Worm (Caenorhabditis elegans) whole organism, L1 larva: Measurements from ENCODE around the gene ZK792.1.
A peak's percentile ranks its signal among the peaks of the same experiment; 100 is the strongest.

ENCODE experiments used
- C34B4.2 ChIP-seq: sonication (generic microtip); optimal IDR thresholded peaks from 2 replicates; lab custom pipeline; 2017; ENCODE audit warnings: mild to moderate bottlenecking, missing genetic modification characterization, missing compliant biosample characterization
- Y116A8C.19 ChIP-seq: sonication (generic microtip); optimal IDR thresholded peaks from 2 replicates; lab custom pipeline; 2016; ENCODE audit warnings: missing compliant biosample characterization, missing genetic modification characterization, borderline replicate concordance
- aha-1 ChIP-seq: fragments of 150-350 bp; optimal IDR thresholded peaks from 2 replicates; lab custom pipeline; 2014; ENCODE audit warnings: missing biosample characterization, missing genetic modification characterization
- aly-2 ChIP-seq: fragments of 150-350 bp; optimal IDR thresholded peaks from 2 replicates; lab custom pipeline; 2014; ENCODE audit warnings: missing biosample characterization, missing genetic modification characterization
- ceh-63 ChIP-seq: fragments of 200-800 bp; sonication (Bioruptor generic); optimal IDR thresholded peaks from 2 replicates; lab custom pipeline; 2018; ENCODE audit warnings: mild to moderate bottlenecking, missing genetic modification characterization, missing compliant biosample characterization
- ceh-8 ChIP-seq: fragments of 200-800 bp; sonication (Bioruptor generic); optimal IDR thresholded peaks from 2 replicates; lab custom pipeline; 2018; ENCODE audit warnings: mild to moderate bottlenecking, missing genetic modification characterization, moderate library complexity, missing compliant biosample characterization
- efl-1 ChIP-seq, 4 experiments: fragments of 150-350 bp; optimal IDR thresholded peaks in 3 of 4; peaks in 1 of 4; 1 replicate in 1 of 4; 2 replicates in 3 of 4; lab custom pipeline; 2014; ENCODE audit warnings: missing biosample characterization in 2 of 4, missing genetic modification characterization in 2 of 4, missing genetic modification reagents in 2 of 4
- egl-27 ChIP-seq, 2 experiments: fragments of 150-350 bp in 1 of 2; sonication (generic microtip); optimal IDR thresholded peaks; 3 replicates each; lab custom pipeline; 2017 to 2018; ENCODE audit warnings: missing biosample characterization in 2 of 2, missing genetic modification characterization in 2 of 2, missing genetic modification reagents in 2 of 2
- elt-2 ChIP-seq: sonication (generic microtip); optimal IDR thresholded peaks from 2 replicates; lab custom pipeline; 2016; ENCODE audit warnings: missing genetic modification characterization, mild to moderate bottlenecking, inconsistent platforms, missing compliant biosample characterization, missing genetic modification reagents
- ets-5 ChIP-seq: fragments of 200-800 bp; sonication (Bioruptor generic); IDR thresholded peaks from 2 replicates; pipeline ENCODE4 v1.3.6; 2022; ENCODE audit warnings: missing genetic modification characterization, missing compliant biosample characterization
- fkh-4 ChIP-seq: sonication (generic microtip); optimal IDR thresholded peaks from 2 replicates; lab custom pipeline; 2016; ENCODE audit warnings: missing compliant biosample characterization, missing genetic modification characterization, borderline replicate concordance
- fos-1 ChIP-seq: fragments of 150-350 bp; optimal IDR thresholded peaks from 2 replicates; lab custom pipeline; 2014; ENCODE audit warnings: missing biosample characterization, missing genetic modification characterization
- irx-1 ChIP-seq: sonication (generic microtip); optimal IDR thresholded peaks from 2 replicates; lab custom pipeline; 2016; ENCODE audit warnings: missing genetic modification characterization, missing compliant biosample characterization
- jun-1 ChIP-seq: fragments of 150-350 bp; optimal IDR thresholded peaks from 2 replicates; lab custom pipeline; 2014; ENCODE audit warnings: missing biosample characterization, missing genetic modification reagents, missing genetic modification characterization
- lin-15B ChIP-seq: fragments of 150-350 bp; sonication (generic microtip); optimal IDR thresholded peaks from 3 replicates; lab custom pipeline; 2014; ENCODE audit warnings: missing biosample characterization, missing genetic modification characterization
- lin-35 ChIP-seq, 2 experiments: fragments of 150-350 bp; optimal IDR thresholded peaks; 2 replicates each; lab custom pipeline; 2014; ENCODE audit warnings: missing biosample characterization in 2 of 2, missing genetic modification characterization in 2 of 2, missing genetic modification reagents in 2 of 2
- mef-2 ChIP-seq: fragments of 150-350 bp; optimal IDR thresholded peaks from 2 replicates; lab custom pipeline; 2014; ENCODE audit warnings: missing biosample characterization, missing genetic modification characterization
- nhr-11 ChIP-seq: fragments of 150-350 bp; optimal IDR thresholded peaks from 2 replicates; lab custom pipeline; 2014; ENCODE audit warnings: missing biosample characterization, missing genetic modification characterization
- nhr-19 ChIP-seq: fragments of 200-800 bp; sonication (Bioruptor generic); conservative IDR thresholded peaks from 2 replicates; pipeline ENCODE4 v1.3.6; 2022; ENCODE audit warnings: missing genetic modification characterization, missing compliant biosample characterization
- nhr-20 ChIP-seq: sonication (generic microtip); optimal IDR thresholded peaks from 2 replicates; lab custom pipeline; 2016; ENCODE audit warnings: mild to moderate bottlenecking, missing genetic modification characterization, missing compliant biosample characterization
- nhr-85 ChIP-seq: sonication (generic microtip); peaks from one replicate; lab custom pipeline; 2016; ENCODE audit warnings: missing genetic modification characterization, inconsistent platforms, missing compliant biosample characterization
- pqm-1 ChIP-seq: sonication (generic microtip); optimal IDR thresholded peaks from 3 replicates; lab custom pipeline; 2017; ENCODE audit warnings: missing biosample characterization, missing genetic modification characterization
- rnt-1 ChIP-seq: sonication (generic microtip); optimal IDR thresholded peaks from 2 replicates; lab custom pipeline; 2016; ENCODE audit warnings: mild to moderate bottlenecking, missing genetic modification characterization, moderate library complexity, missing compliant biosample characterization
- skn-1 ChIP-seq: fragments of 150-350 bp; optimal IDR thresholded peaks from 2 replicates; lab custom pipeline; 2014; ENCODE audit warnings: missing biosample characterization, missing genetic modification characterization
- sup-37 ChIP-seq: fragments of 200-800 bp; sonication (Bioruptor generic); optimal IDR thresholded peaks from 2 replicates; lab custom pipeline; 2018; ENCODE audit warnings: mild to moderate bottlenecking, missing genetic modification characterization, missing compliant biosample characterization
- swsn-7 ChIP-seq: sonication (generic microtip); optimal IDR thresholded peaks from 2 replicates; lab custom pipeline; 2016; ENCODE audit warnings: missing genetic modification characterization, missing compliant biosample characterization
- tbx-2 ChIP-seq: sonication (generic microtip); optimal IDR thresholded peaks from 2 replicates; lab custom pipeline; 2016; ENCODE audit warnings: missing genetic modification characterization, missing compliant biosample characterization
- unc-130 ChIP-seq: fragments of 150-350 bp; optimal IDR thresholded peaks from 2 replicates; lab custom pipeline; 2017; ENCODE audit warnings: missing biosample characterization, missing genetic modification characterization, inconsistent platforms
- unc-98 ChIP-seq: fragments of 200-800 bp; sonication (Bioruptor generic); IDR thresholded peaks from 2 replicates; pipeline ENCODE4 v1.3.6; 2022; ENCODE audit warnings: missing genetic modification characterization, missing compliant biosample characterization
- xbp-1 ChIP-seq: sonication (generic microtip); optimal IDR thresholded peaks from 2 replicates; lab custom pipeline; 2016; ENCODE audit warnings: missing genetic modification characterization, missing compliant biosample characterization
- zag-1 ChIP-seq: fragments of 150-350 bp; optimal IDR thresholded peaks from 2 replicates; lab custom pipeline; 2014; ENCODE audit warnings: missing biosample characterization, missing genetic modification characterization
- ztf-11 ChIP-seq, 2 experiments: sonication (generic microtip); optimal IDR thresholded peaks; 2 replicates each; lab custom pipeline; 2016 to 2017; ENCODE audit warnings: missing genetic modification characterization in 2 of 2, missing biosample characterization in 1 of 2, missing compliant biosample characterization in 1 of 2
- ztf-4 ChIP-seq: fragments of 150-350 bp; optimal IDR thresholded peaks from 2 replicates; lab custom pipeline; 2014; ENCODE audit warnings: missing biosample characterization, missing genetic modification characterization

Gene ZK792.1

ce11 chrIV:11623060-11623459 is 36.6 kb upstream of the ZK792.1 start, which contains the start of gene lys-4:
Gene lys-4 (minus strand): TSS chrIV:11623174.
- TF ChIP-seq jun-1 (tag; lab: Kevin White, UChicago), result peak; percentile 39
- TF ChIP-seq elt-2, result peak; percentile 68
- peak; percentile 17 for TF ChIP-seq nhr-20
- no peak for TF ChIP-seq zag-1
- no peak for TF ChIP-seq efl-1 (optimal IDR thresholded peaks at IDR 0.05; lab: Kevin White, UChicago)
- TF ChIP-seq efl-1 (GFP tag; optimal IDR thresholded peaks at IDR 0.05 in 1 of 2; lab: Kevin White, UChicago), result peak in 1 of 2 experiments; percentile 6
- no peak for TF ChIP-seq mef-2

- TF ChIP-seq nhr-20, result peak; percentile 38
- no peak for TF ChIP-seq Y116A8C.19 (tag; lab: Kevin White, UChicago)
- peak in 1 of 2 experiments; percentile 4 for TF ChIP-seq lin-35 (GFP tag; optimal IDR thresholded peaks at IDR 0.05; lab: Kevin White, UChicago)
- peak; percentile 72 for TF ChIP-seq elt-2
- no peak for TF ChIP-seq unc-98 (GFP tag; lab: Robert Waterston, UW)
- no peak for TF ChIP-seq nhr-85 (tag; lab: Kevin White, UChicago)
- no peak for TF ChIP-seq pqm-1 (tag; lab: Kevin White, UChicago)
Measured at ce11 chrIV:11623759-11624287, 35.8 kb upstream of the ZK792.1 start.

ce11 chrIV:11625482-11625881 is 34.2 kb upstream of the ZK792.1 start, which contains the start of gene lys-5:
Gene lys-5 (minus strand): TSS chrIV:11625582.
- TF ChIP-seq sup-37 (GFP tag; lab: Kevin White, UChicago) (no peak), skn-1 (no peak)

DNA sequence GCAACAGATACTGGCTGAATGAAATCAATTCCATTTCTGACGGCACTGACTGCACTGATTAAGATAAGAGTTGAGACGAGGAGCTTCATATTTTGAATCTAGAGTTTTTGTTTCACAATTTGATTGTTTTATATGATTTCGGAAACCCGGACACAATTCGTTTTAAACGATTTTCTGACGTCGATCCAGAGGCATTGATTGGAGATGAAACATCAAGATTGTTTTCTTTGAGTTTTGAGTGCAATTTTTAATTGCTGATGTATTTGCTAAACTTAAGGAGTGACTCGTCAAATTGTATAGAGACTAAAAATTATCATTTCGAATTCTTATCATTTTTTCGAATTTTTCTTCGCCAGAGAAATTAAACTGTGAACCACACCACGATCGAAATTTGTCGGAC is 31.8 kb upstream of the ZK792.1 start, which contains the start of gene lys-6:
Gene lys-6 (minus strand): TSS at position 101 of the 400 bp plus-strand sequence.
- TF ChIP-seq ztf-11 (tag; optimal IDR thresholded peaks at IDR 0.05; lab: Kevin White, UChicago) (no peak), efl-1 (optimal IDR thresholded peaks at IDR 0.05; lab: Kevin White, UChicago) (no peak), efl-1 (GFP tag; optimal IDR thresholded peaks at IDR 0.05 in 1 of 2; lab: Kevin White, UChicago) (peak in 1 of 2 experiments; percentile 68), ceh-8 (no peak), nhr-20 (no peak)

DNA sequence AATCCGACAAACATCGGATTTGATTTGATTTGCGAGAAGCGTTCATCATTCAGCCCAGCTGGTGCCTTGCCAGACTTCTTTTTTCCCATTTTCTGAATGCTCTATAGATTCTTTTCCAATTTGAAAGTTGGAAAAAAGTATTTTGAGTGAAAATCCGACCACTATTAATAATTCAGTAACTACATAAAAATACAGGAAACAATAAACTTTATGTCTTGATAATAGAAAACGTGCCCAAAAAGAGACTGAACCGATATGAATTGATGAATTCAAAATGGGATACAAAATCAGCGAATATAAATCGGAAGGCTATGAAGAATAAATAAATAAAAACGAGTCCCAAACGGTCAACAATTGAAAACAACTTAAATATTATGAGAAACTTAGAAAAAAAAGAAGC is 27.9 kb upstream of the ZK792.1 start, which contains the start of gene F58B3.4:
Gene F58B3.4 (minus strand): TSS at position 101 of the 400 bp plus-strand sequence.
- no peak for TF ChIP-seq ceh-63 (GFP tag; lab: Kevin White, UChicago)
- TF ChIP-seq irx-1 (tag; lab: Kevin White, UChicago), result no peak
- no peak for TF ChIP-seq sup-37 (GFP tag; lab: Kevin White, UChicago)
- TF ChIP-seq fos-1 (tag; lab: Kevin White, UChicago), result no peak
- TF ChIP-seq nhr-19 (GFP tag; lab: Robert Waterston, UW), result no peak
- TF ChIP-seq ztf-4 (tag; lab: Kevin White, UChicago), result no peak
- TF ChIP-seq aly-2 (tag; lab: Kevin White, UChicago), result no peak
- TF ChIP-seq unc-130 (tag; lab: Kevin White, UChicago), result no peak
- no peak for TF ChIP-seq pqm-1 (tag; lab: Kevin White, UChicago)
- no peak for TF ChIP-seq tbx-2
- TF ChIP-seq nhr-11 (tag; lab: Kevin White, UChicago), result no peak
- TF ChIP-seq lin-15B (tag; lab: Kevin White, UChicago), result no peak
- no peak for TF ChIP-seq egl-27 (tag; optimal IDR thresholded peaks at IDR 0.05; lab: Kevin White, UChicago)
- TF ChIP-seq fkh-4 (tag; lab: Kevin White, UChicago), result no peak
- no peak for TF ChIP-seq rnt-1 (tag; lab: Kevin White, UChicago)
- no peak for TF ChIP-seq aha-1 (tag; lab: Kevin White, UChicago)
- no peak for TF ChIP-seq C34B4.2
- TF ChIP-seq xbp-1 (tag; lab: Kevin White, UChicago), result no peak
- TF ChIP-seq ets-5 (GFP tag; lab: Robert Waterston, UW), result no peak
- no peak for TF ChIP-seq swsn-7 (tag; lab: Kevin White, UChicago)
